Worm (Caenorhabditis elegans) whole organism, L4 larva: ENCODE results near the gene C04H5.7.

Source experiments
- dmd-6 ChIP-seq: fragments of 200-800 bp; sonication (Bioruptor generic); IDR thresholded peaks from 2 replicates; pipeline ENCODE4 v1.3.6; 2022; ENCODE audit warnings: missing genetic modification reagents, missing genetic modification characterization, missing compliant biosample characterization
- pqm-1 ChIP-seq: sonication (generic microtip); optimal IDR thresholded peaks from 2 replicates; lab custom pipeline; 2017; ENCODE audit warnings: missing biosample characterization, missing genetic modification characterization

DNA sequence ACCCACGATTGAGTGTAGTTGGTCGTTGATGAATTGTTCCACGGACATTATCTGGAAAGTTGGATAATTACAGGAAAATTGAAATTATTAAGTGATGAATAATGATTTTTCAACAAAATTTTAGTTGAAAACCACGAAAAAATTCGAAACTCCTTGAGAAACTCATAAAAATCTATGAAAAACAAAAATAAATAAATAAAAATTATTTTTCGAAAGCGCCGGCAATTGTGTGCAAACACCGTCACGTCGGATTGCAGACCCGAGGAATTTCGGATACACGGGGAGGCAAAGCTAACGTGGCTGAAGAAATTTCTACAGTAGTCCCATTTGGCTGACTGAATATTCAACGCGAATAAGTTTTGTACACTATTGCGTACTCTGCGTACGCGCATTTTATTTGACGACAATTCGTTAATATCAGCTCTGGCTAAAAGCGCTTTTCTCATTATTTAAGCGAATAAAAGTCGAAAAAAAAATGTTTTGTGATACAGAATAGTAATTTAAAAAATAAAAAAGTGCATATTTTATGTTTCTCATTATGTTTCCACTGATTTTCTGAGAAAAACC, 23.9 kb downstream of the C04H5.7 start, which contains the start of gene mog-4:
- TF ChIP-seq dmd-6 (peak; percentile 100), pqm-1 (tag; lab: Kevin White, UChicago) (peak; percentile 5)
